Fruit fly (Drosophila melanogaster) whole organism, prepupa: ENCODE data around the gene CG31178.

Source experiments
- CG3032 ChIP-seq: fragments of 200-800 bp; optimal IDR thresholded peaks from 2 replicates; lab custom pipeline; 2019; ENCODE audit warnings: missing biosample characterization, mild to moderate bottlenecking, missing genetic modification characterization, moderate library complexity
- CG6808 ChIP-seq: fragments of 200-800 bp; sonication (Bioruptor generic); optimal IDR thresholded peaks from 3 replicates; lab custom pipeline; 2017; ENCODE audit warnings: missing biosample characterization, missing genetic modification characterization, mild to moderate bottlenecking, moderate library complexity, missing genetic modification reagents
- Lpt ChIP-seq: fragments of 200-800 bp; sonication (Bioruptor generic); optimal IDR thresholded peaks from 3 replicates; lab custom pipeline; 2016; ENCODE audit warnings: missing biosample characterization, missing genetic modification characterization
- Sox102F ChIP-seq: fragments of 200-800 bp; sonication (Bioruptor generic); optimal IDR thresholded peaks from 2 replicates; lab custom pipeline; 2016; ENCODE audit warnings: missing biosample characterization, mild to moderate bottlenecking, missing genetic modification characterization

DNA sequence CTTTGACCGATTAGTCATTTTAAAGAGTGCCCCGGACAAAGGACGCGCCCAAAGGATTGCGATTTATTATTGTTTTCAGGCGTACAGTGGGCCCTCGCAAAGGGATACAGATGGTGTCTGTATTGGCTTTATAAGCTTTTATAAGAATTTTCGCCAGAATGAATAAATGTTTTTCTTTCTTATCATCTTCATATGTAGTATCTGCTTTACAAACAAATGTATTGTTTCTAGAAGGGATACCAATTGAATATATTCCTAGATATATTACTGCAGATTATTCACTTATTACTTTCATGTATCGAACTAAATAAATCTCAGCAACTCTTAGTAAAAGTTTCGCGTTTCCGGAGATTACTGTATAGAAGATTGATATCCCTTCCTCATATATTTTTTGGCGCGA lies 16.0 kb upstream of the CG31178 start:
- TF ChIP-seq Lpt (GFP tag; lab: Kevin White, UChicago): no peak
- no peak for TF ChIP-seq Sox102F (GFP tag; lab: Kevin White, UChicago)
- no peak for TF ChIP-seq CG6808 (GFP tag; lab: Kevin White, UChicago)
- no peak for TF ChIP-seq CG3032
